Fruit fly (Drosophila melanogaster): ENCODE data around the gene Prtl99C.

DNA sequence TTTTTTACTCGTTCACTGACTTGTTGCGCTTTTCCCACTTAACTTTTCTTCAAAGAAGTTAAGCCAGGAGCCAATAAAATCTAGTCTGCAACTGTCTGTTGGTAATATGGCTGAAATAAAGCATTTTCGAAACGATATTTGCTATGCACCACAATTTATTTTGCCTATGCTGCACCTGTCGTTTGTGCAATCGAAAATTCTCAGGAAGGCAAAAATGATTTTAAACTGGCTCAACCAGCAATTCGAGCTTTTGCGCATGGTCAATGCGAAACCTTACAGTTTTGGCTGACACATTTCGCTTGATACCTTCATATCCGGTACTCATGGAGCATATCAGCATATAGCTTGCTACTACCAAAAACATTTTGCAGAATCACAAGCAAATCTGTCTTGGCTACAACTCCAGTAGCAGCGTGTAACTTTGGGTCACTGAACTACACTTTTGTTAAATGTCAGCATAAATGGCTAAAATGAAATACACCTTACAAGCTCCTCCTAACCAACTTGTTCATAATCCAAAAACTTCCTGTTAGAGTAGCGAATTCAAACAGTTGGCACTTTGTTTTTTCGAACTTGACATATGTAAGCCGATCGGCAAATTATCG lies 4.1 kb downstream of the Prtl99C start:
- TF ChIP-seq CG8301 (tag; optimal IDR thresholded peaks at IDR 0.05) (no peak), CG10348 (GFP tag; IDR thresholded peaks at IDR 0.05) (no peak), fd96Ca (GFP tag; IDR thresholded peaks at IDR 0.05) (no peak), CG14655 (GFP tag; optimal IDR thresholded peaks at IDR 0.05) (no peak), CG8159 (tag; optimal IDR thresholded peaks at IDR 0.05) (no peak)

Data from whole organism, pupa.